Worm (Caenorhabditis elegans) whole organism, L2 larva: ENCODE data around the gene pcp-1.
A peak's percentile ranks its signal among the peaks of the same experiment; 100 is the strongest.

ENCODE experiments used
- C34F6.9 ChIP-seq: fragments of 150-350 bp; optimal IDR thresholded peaks from 2 replicates; lab custom pipeline; 2014; ENCODE audit warnings: missing biosample characterization, missing genetic modification characterization
- F13H6.1 ChIP-seq: sonication (generic microtip); optimal IDR thresholded peaks from 2 replicates; lab custom pipeline; 2016; ENCODE audit warnings: missing genetic modification characterization, missing compliant biosample characterization
- Y55F3AM.14 ChIP-seq: fragments of 200-800 bp; sonication (Bioruptor generic); optimal IDR thresholded peaks from 2 replicates; lab custom pipeline; 2018; ENCODE audit warnings: mild to moderate bottlenecking, missing genetic modification characterization, missing compliant biosample characterization
- ZK546.5 ChIP-seq: sonication (generic microtip); optimal IDR thresholded peaks from 2 replicates; lab custom pipeline; 2017; ENCODE audit warnings: missing biosample characterization, missing genetic modification characterization
- alr-1 ChIP-seq: fragments of 150-350 bp; optimal IDR thresholded peaks from 2 replicates; lab custom pipeline; 2014; ENCODE audit warnings: missing biosample characterization, missing genetic modification characterization
- aly-2 ChIP-seq: fragments of 150-350 bp; optimal IDR thresholded peaks from 2 replicates; lab custom pipeline; 2014; ENCODE audit warnings: missing biosample characterization, missing genetic modification characterization
- ama-1 ChIP-seq: fragments of 150-350 bp; optimal IDR thresholded peaks from 2 replicates; lab custom pipeline; 2018; ENCODE audit warnings: inconsistent platforms
- blmp-1 ChIP-seq: sonication (generic microtip); optimal IDR thresholded peaks from 2 replicates; lab custom pipeline; 2017; ENCODE audit warnings: missing genetic modification characterization, mild to moderate bottlenecking, missing compliant biosample characterization, antibody characterized with exemption, moderate library complexity; ENCODE audit not compliant: insufficient read depth
- ceh-16 ChIP-seq: fragments of 150-350 bp; optimal IDR thresholded peaks from 2 replicates; lab custom pipeline; 2014; ENCODE audit warnings: missing biosample characterization, missing genetic modification characterization
- ceh-82 ChIP-seq: fragments of 150-350 bp; optimal IDR thresholded peaks from 2 replicates; lab custom pipeline; 2014; ENCODE audit warnings: missing biosample characterization, missing genetic modification characterization
- crh-2 ChIP-seq: sonication (generic microtip); optimal IDR thresholded peaks from 2 replicates; lab custom pipeline; 2017; ENCODE audit warnings: missing biosample characterization, missing genetic modification characterization
- dmd-4 ChIP-seq: sonication (generic microtip); optimal IDR thresholded peaks from 2 replicates; lab custom pipeline; 2017; ENCODE audit warnings: missing biosample characterization, missing genetic modification characterization
- egl-27 ChIP-seq: sonication (generic microtip); optimal IDR thresholded peaks from 3 replicates; lab custom pipeline; 2017; ENCODE audit warnings: missing biosample characterization, missing genetic modification reagents, missing genetic modification characterization
- elt-1 ChIP-seq: fragments of 150-350 bp; optimal IDR thresholded peaks from 2 replicates; lab custom pipeline; 2014; ENCODE audit warnings: missing biosample characterization, missing genetic modification characterization
- elt-3 ChIP-seq: sonication (generic microtip); optimal IDR thresholded peaks from 2 replicates; lab custom pipeline; 2017; ENCODE audit warnings: missing biosample characterization, missing genetic modification characterization
- fos-1 ChIP-seq: fragments of 150-350 bp; optimal IDR thresholded peaks from 2 replicates; lab custom pipeline; 2014; ENCODE audit warnings: missing biosample characterization, missing genetic modification characterization
- gmeb-1 ChIP-seq: fragments of 150-350 bp; optimal IDR thresholded peaks from 2 replicates; lab custom pipeline; 2014; ENCODE audit warnings: missing biosample characterization, missing genetic modification characterization
- lin-11 ChIP-seq: fragments of 150-350 bp; sonication (generic microtip); optimal IDR thresholded peaks from 2 replicates; lab custom pipeline; 2014; ENCODE audit warnings: missing biosample characterization, missing genetic modification characterization, inconsistent platforms, mixed read lengths
- lin-13 ChIP-seq: fragments of 150-350 bp; optimal IDR thresholded peaks from 2 replicates; lab custom pipeline; 2014; ENCODE audit warnings: missing biosample characterization, missing genetic modification reagents, missing genetic modification characterization
- lin-39 ChIP-seq: fragments of 150-350 bp; optimal IDR thresholded peaks from 2 replicates; lab custom pipeline; 2014; ENCODE audit warnings: missing biosample characterization, missing genetic modification reagents, missing genetic modification characterization
- lsy-2 ChIP-seq, 2 experiments: fragments of 150-350 bp in 1 of 2; sonication (generic microtip) in 1 of 2; optimal IDR thresholded peaks; 2 replicates each; lab custom pipeline; 2014 to 2017; ENCODE audit warnings: missing biosample characterization in 2 of 2, missing genetic modification characterization in 2 of 2
- mab-5 ChIP-seq: fragments of 150-350 bp; optimal IDR thresholded peaks from 2 replicates; lab custom pipeline; 2014; ENCODE audit warnings: missing biosample characterization, missing genetic modification characterization
- mbf-1 ChIP-seq: sonication (generic microtip); optimal IDR thresholded peaks from 2 replicates; lab custom pipeline; 2017; ENCODE audit warnings: missing biosample characterization, missing genetic modification characterization
- nhr-10 ChIP-seq: sonication (generic microtip); optimal IDR thresholded peaks from 2 replicates; lab custom pipeline; 2017; ENCODE audit warnings: missing biosample characterization, missing genetic modification characterization
- nhr-12 ChIP-seq: fragments of 150-350 bp; optimal IDR thresholded peaks from 2 replicates; lab custom pipeline; 2014; ENCODE audit warnings: missing biosample characterization, missing genetic modification characterization
- nhr-129 ChIP-seq: fragments of 150-350 bp; optimal IDR thresholded peaks from 2 replicates; lab custom pipeline; 2014; ENCODE audit warnings: missing biosample characterization, missing genetic modification characterization
- nhr-23 ChIP-seq: fragments of 150-350 bp; optimal IDR thresholded peaks from 2 replicates; lab custom pipeline; 2014; ENCODE audit warnings: missing biosample characterization, missing genetic modification reagents, missing genetic modification characterization
- nhr-237 ChIP-seq: fragments of 150-350 bp; optimal IDR thresholded peaks from 2 replicates; lab custom pipeline; 2014; ENCODE audit warnings: missing biosample characterization, missing genetic modification characterization
- nhr-6 ChIP-seq: fragments of 150-350 bp; optimal IDR thresholded peaks from 2 replicates; lab custom pipeline; 2014; ENCODE audit warnings: missing biosample characterization, missing genetic modification characterization
- nhr-77 ChIP-seq: fragments of 150-350 bp; optimal IDR thresholded peaks from 2 replicates; lab custom pipeline; 2014; ENCODE audit warnings: missing biosample characterization, missing genetic modification characterization
- peb-1 ChIP-seq: fragments of 150-350 bp; optimal IDR thresholded peaks from 2 replicates; lab custom pipeline; 2014; ENCODE audit warnings: missing biosample characterization, missing genetic modification characterization
- sem-4 ChIP-seq: fragments of 150-350 bp; optimal IDR thresholded peaks from 2 replicates; lab custom pipeline; 2014; ENCODE audit warnings: missing biosample characterization, missing genetic modification reagents, missing genetic modification characterization
- skn-1 ChIP-seq: sonication (generic microtip); optimal IDR thresholded peaks from 2 replicates; lab custom pipeline; 2017; ENCODE audit warnings: missing biosample characterization, missing genetic modification characterization
- sma-3 ChIP-seq: sonication (generic microtip); optimal IDR thresholded peaks from 2 replicates; lab custom pipeline; 2016; ENCODE audit warnings: missing genetic modification reagents, missing genetic modification characterization, missing compliant biosample characterization
- sma-9 ChIP-seq, 2 experiments: fragments of 150-350 bp in 1 of 2; sonication (generic microtip) in 1 of 2; optimal IDR thresholded peaks; 2 replicates each; lab custom pipeline; 2014 to 2016; ENCODE audit warnings: missing genetic modification characterization in 2 of 2, mild to moderate bottlenecking in 1 of 2, missing biosample characterization in 1 of 2, missing compliant biosample characterization in 1 of 2, missing genetic modification reagents in 1 of 2, moderate library complexity in 1 of 2
- snpc-4 ChIP-seq: fragments of 150-350 bp; optimal IDR thresholded peaks from 2 replicates; lab custom pipeline; 2014; ENCODE audit warnings: missing biosample characterization, missing genetic modification characterization
- unc-39 ChIP-seq: fragments of 150-350 bp; optimal IDR thresholded peaks from 2 replicates; lab custom pipeline; 2014; ENCODE audit warnings: missing biosample characterization, missing genetic modification characterization
- unc-55 ChIP-seq: fragments of 150-350 bp; sonication (generic microtip); optimal IDR thresholded peaks from 3 replicates; lab custom pipeline; 2014; ENCODE audit warnings: missing biosample characterization, missing genetic modification reagents, missing genetic modification characterization
- unc-62 ChIP-seq: fragments of 150-350 bp; optimal IDR thresholded peaks from 2 replicates; lab custom pipeline; 2014; ENCODE audit warnings: missing biosample characterization, missing genetic modification reagents, missing genetic modification characterization
- zag-1 ChIP-seq: fragments of 150-350 bp; optimal IDR thresholded peaks from 2 replicates; lab custom pipeline; 2014; ENCODE audit warnings: missing biosample characterization, missing genetic modification characterization
- ztf-1 ChIP-seq: fragments of 200-800 bp; sonication (Bioruptor generic); conservative IDR thresholded peaks from 2 replicates; pipeline ENCODE4 v1.3.6; 2022; ENCODE audit warnings: missing genetic modification characterization, missing compliant biosample characterization
- ztf-11 ChIP-seq: sonication (generic microtip); optimal IDR thresholded peaks from 2 replicates; lab custom pipeline; 2017; ENCODE audit warnings: missing biosample characterization, missing genetic modification characterization
- ztf-4 ChIP-seq: fragments of 150-350 bp; optimal IDR thresholded peaks from 2 replicates; lab custom pipeline; 2014; ENCODE audit warnings: missing biosample characterization, missing genetic modification characterization

Gene pcp-1

DNA sequence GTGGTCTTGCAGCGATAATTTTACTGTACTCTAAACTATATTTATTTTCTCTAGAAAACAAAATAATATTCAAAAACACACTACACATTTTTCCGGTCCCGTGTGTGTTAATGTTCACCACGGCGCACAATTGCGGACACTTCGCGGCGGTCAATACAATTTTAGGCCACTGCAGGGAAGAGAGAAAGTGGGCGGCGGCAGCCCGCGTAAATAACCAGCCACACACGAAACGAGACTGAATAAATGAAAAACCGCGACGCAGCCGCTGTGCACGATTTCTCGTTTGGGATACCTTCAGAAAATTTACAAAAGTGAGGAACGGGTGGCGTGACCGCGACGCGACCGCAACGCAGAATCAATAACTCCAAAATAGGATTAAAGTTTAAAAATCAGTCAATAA is 47.8 kb upstream of the pcp-1 start:
- TF ChIP-seq lin-11 (tag; lab: Kevin White, UChicago) = peak; percentile 41
- peak; percentile 38 for TF ChIP-seq unc-55
- peak; percentile 95 for TF ChIP-seq lin-13 (GFP tag; lab: Kevin White, UChicago)
- TF ChIP-seq zag-1 (tag; lab: Kevin White, UChicago) = no peak
- peak; percentile 1 for TF ChIP-seq nhr-10
- peak; percentile 36 for TF ChIP-seq F13H6.1
- no peak for TF ChIP-seq ZK546.5 (tag; lab: Kevin White, UChicago)
- TF ChIP-seq lsy-2 (tag; optimal IDR thresholded peaks at IDR 0.05; lab: Kevin White, UChicago) = peak in 1 of 2 experiments; percentile 63
- peak; percentile 61 for TF ChIP-seq C34F6.9 (tag; lab: Kevin White, UChicago)
- TF ChIP-seq crh-2 (tag; lab: Kevin White, UChicago) = peak; percentile 41
- TF ChIP-seq skn-1 = no peak
- TF ChIP-seq nhr-129 = peak; percentile 37

DNA sequence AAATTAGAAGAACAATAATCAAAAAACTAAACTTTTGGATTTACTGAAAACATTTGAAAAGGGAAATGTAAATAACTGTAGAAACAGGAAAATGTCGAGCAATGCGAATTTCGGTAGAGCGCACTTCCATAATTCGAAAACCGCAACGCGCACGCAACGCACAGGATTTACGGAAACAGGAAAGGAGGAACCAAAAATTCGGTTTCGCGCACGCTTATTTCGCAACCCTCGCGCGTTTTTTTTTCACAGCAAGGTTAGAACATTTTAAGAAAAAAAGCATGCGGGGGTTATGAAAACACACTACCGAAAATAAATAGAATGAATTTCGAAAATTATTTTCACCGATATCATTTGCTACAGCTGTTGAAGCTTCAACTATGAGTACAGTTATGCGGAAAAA is 47.2 kb upstream of the pcp-1 start:
- no peak for TF ChIP-seq nhr-6 (tag; lab: Kevin White, UChicago)
- TF ChIP-seq blmp-1 (tag; lab: Kevin White, UChicago) = no peak
- TF ChIP-seq unc-55 = peak; percentile 14
- TF ChIP-seq ztf-1 = no peak
- no peak for TF ChIP-seq unc-39 (tag; lab: Kevin White, UChicago)
- no peak for TF ChIP-seq ceh-82 (tag; lab: Kevin White, UChicago)
- TF ChIP-seq, all 48 proteins: peak for 1

DNA sequence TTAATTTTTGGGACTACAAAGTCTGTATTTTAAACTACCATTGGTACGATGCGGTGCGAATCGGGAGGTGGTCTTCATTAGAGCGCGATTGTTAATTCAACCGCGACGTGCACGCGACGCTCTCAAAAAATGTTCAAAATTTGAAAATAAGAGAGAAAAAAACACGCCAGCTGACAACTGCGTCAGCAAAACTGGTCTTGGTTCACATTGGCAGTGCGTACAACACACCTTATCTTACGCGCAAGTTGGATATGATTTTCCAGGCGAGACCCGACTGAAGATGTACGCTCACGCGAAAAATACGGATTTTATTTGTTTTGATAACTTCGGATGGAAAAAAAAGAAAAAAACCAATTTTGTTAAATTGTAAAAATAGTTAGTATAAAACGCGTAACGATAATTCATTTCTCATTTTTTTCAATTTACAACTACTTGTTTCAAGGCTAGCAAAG is 46.8 kb upstream of the pcp-1 start, which contains the start of gene C03B8.3:
TSS of gene C03B8.3 (plus strand) at position 402 of the 452 bp plus-strand sequence.
- no peak for TF ChIP-seq Y55F3AM.14 (GFP tag; lab: Kevin White, UChicago)
- peak; percentile 47 for TF ChIP-seq unc-55
- TF ChIP-seq lsy-2 (tag; optimal IDR thresholded peaks at IDR 0.05; lab: Kevin White, UChicago) = peak in 1 of 2 experiments; percentile 37
- peak; percentile 69 for TF ChIP-seq lin-13 (GFP tag; lab: Kevin White, UChicago)

DNA sequence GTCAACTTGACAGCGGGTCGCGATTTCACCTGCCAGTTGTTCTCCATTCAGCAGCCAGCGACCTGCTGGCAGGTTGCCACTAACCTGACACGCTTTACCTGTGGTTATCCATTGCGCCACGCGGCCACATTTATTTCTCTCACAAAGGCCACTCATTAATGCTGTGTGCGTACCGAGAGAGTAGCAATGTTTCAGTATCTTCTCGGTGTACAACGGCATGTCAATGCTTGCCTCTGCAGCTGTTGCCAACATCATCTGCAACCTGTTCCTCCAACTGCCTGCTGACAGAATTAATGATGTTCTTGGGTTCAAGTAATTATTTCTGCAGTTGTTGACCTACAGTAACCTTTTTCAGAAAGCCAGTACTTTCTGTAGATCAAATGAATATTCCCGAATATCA is 42.2 kb upstream of the pcp-1 start:
- TF ChIP-seq sma-9 (GFP tag; optimal IDR thresholded peaks at IDR 0.05; lab: Kevin White, UChicago) (no peak), sma-9 (tag; optimal IDR thresholded peaks at IDR 0.05; lab: Kevin White, UChicago) (no peak)

DNA sequence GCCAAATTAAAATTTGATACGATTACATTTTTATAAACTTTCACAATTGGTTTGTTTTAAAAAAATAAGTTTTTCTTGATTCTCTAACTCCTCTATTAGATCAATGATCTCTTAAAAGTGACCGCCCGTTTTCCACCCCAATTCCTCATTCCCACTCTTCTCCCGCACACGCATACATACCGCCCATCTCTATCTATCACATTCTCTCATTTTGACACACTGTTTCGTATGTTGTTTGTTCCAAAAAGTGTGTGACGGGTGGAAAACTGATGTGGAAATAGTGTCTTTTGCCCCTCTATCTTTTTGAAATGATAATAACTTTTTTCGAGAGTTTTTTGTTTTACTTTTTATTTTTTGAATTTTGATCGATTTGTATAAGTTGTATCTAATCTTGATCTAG is 40.4 kb upstream of the pcp-1 start:
- TF ChIP-seq ZK546.5 (tag; lab: Kevin White, UChicago) (no peak), elt-3 (tag; lab: Kevin White, UChicago) (no peak), sem-4 (tag; lab: Kevin White, UChicago) (peak; percentile 65), lsy-2 (tag; optimal IDR thresholded peaks at IDR 0.05; lab: Kevin White, UChicago) (peak in 1 of 2 experiments; percentile 74), nhr-129 (peak; percentile 92), dmd-4 (tag; lab: Kevin White, UChicago) (no peak), mbf-1 (tag; lab: Kevin White, UChicago) (no peak), nhr-77 (tag; lab: Kevin White, UChicago) (no peak), ceh-82 (tag; lab: Kevin White, UChicago) (no peak), aly-2 (tag; lab: Kevin White, UChicago) (no peak), ama-1 (no peak), lin-11 (tag; lab: Kevin White, UChicago) (no peak), ztf-1 (no peak), egl-27 (tag; lab: Kevin White, UChicago) (no peak), F13H6.1 (peak; percentile 85), lin-39 (tag; lab: Kevin White, UChicago) (no peak), alr-1 (tag; lab: Kevin White, UChicago) (no peak), fos-1 (peak; percentile 94), snpc-4 (no peak), nhr-10 (no peak), nhr-23 (tag; lab: Kevin White, UChicago) (no peak), Y55F3AM.14 (GFP tag; lab: Kevin White, UChicago) (no peak), sma-3 (peak; percentile 76), skn-1 (no peak), nhr-6 (tag; lab: Kevin White, UChicago) (peak; percentile 48), ztf-11 (tag; lab: Kevin White, UChicago) (no peak), unc-62 (GFP tag; lab: Kevin White, UChicago) (no peak), nhr-237 (tag; lab: Kevin White, UChicago) (no peak), ceh-16 (no peak), mab-5 (tag; lab: Kevin White, UChicago) (no peak), crh-2 (tag; lab: Kevin White, UChicago) (peak; percentile 92), nhr-12 (tag; lab: Kevin White, UChicago) (no peak), blmp-1 (tag; lab: Kevin White, UChicago) (peak; percentile 43), peb-1 (tag; lab: Kevin White, UChicago) (no peak), lin-13 (GFP tag; lab: Kevin White, UChicago) (peak; percentile 91), gmeb-1 (tag; lab: Kevin White, UChicago) (peak; percentile 61), unc-55 (no peak), unc-39 (tag; lab: Kevin White, UChicago) (no peak), elt-1 (tag; lab: Kevin White, UChicago) (no peak), ztf-4 (tag; lab: Kevin White, UChicago) (peak; percentile 45)
